Fruit fly (Drosophila melanogaster): ENCODE results near the gene CG32344.

DNA sequence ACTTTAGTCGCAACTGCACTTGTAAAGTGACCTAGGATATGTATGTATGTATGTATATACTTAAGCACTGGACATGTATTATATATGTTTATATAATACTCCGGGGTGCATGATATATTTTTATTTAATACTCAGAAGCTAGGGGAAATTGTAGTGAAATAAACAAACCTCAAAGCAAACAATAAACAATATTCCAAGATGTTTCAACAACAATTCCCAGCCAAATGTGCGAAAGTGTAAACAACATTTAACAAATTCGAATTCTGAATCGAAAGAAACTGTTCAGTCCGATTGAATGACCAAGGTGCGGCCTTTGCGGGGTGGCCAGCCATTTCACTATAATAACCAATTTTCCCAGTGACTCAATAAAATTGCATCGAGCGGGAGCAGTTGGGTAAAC, 15.6 kb upstream of the CG32344 start:
- no peak for TF ChIP-seq psq (GFP tag; optimal IDR thresholded peaks at IDR 0.05)
- no peak for TF ChIP-seq usp (GFP tag; optimal IDR thresholded peaks at IDR 0.05)
